ENCODE assay signal across 3 fruit fly cellular contexts in the genomic region with DNA sequence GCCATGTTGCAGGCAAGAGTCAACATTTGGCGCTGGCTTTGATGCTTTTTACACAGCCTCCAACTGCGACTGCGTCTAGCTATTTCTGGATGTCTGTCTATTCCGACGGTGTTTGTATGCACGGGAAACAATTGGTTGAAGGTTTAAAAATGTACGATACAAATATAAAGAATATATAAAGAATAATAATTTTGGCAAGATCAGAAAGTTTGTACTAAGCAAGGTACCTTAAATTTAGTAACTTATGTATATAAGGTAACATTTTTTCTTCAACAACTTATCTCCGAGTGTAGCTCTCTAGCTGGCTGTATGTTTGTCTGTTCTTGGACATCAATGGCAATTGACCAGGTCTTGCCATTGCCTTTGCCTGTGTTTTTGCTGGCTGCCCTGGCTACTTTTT.
TF ChIP-seq lines count a peak whose summit lies in the region.

No protein-coding gene starts in this region.

- no peak for TF ChIP-seq CTCF in whole organism, embryonic (GFP tag; optimal IDR thresholded peaks at IDR 0.05; lab: Kevin White, UChicago)

TF ChIP-seq in whole organism, embryonic, 481 proteins besides CTCF, POLR2A, EP300 and RAD21 (continues in another document):
- TF ChIP-seq CG15011 (GFP tag; optimal IDR thresholded peaks at IDR 0.05; lab: Kevin White, UChicago) (no peak), Nf-YC (tag; optimal IDR thresholded peaks at IDR 0.05; lab: Kevin White, UChicago) (no peak), CG4617 (GFP tag; optimal IDR thresholded peaks at IDR 0.05; lab: Kevin White, UChicago; ENCODE audit: borderline replicate concordance) (no peak), bsh (GFP tag; optimal IDR thresholded peaks at IDR 0.05; lab: Kevin White, UChicago) (peak; percentile 44 to 47), CG7271 (tag; optimal IDR thresholded peaks at IDR 0.05; lab: Kevin White, UChicago) (no peak), cwo (GFP tag; optimal IDR thresholded peaks at IDR 0.05; lab: Kevin White, UChicago) (no peak), Ssrp (tag; optimal IDR thresholded peaks at IDR 0.05; lab: Kevin White, UChicago) (no peak), Bteb2 (GFP tag; optimal IDR thresholded peaks at IDR 0.05; lab: Kevin White, UChicago) (no peak), onecut (GFP tag; IDR thresholded peaks at IDR 0.05; lab: Robert Waterston, UW) (no peak), Dll (GFP tag; IDR thresholded peaks at IDR 0.05; lab: Robert Waterston, UW; ENCODE audit: partially characterized antibody) (no peak), jing (GFP tag; optimal IDR thresholded peaks at IDR 0.05; lab: Kevin White, UChicago) (no peak), BtbVII (GFP tag; optimal IDR thresholded peaks at IDR 0.05; lab: Kevin White, UChicago) (no peak), Hr51 (GFP tag; optimal IDR thresholded peaks at IDR 0.05; lab: Kevin White, UChicago) (peak in 1 of 2 experiments; percentile 36), Dip2 (GFP tag; IDR thresholded peaks at IDR 0.05; lab: Robert Waterston, UW) (no peak), CG15696 (tag; optimal IDR thresholded peaks at IDR 0.05; lab: Kevin White, UChicago) (no peak), CG8924 (tag; optimal IDR thresholded peaks at IDR 0.05; lab: Kevin White, UChicago) (no peak), Fer1 (GFP tag; optimal IDR thresholded peaks at IDR 0.05; lab: Kevin White, UChicago) (no peak), Rx (GFP tag; IDR thresholded peaks at IDR 0.05; lab: Robert Waterston, UW) (no peak), Poxn (GFP tag; IDR thresholded peaks at IDR 0.05; lab: Robert Waterston, UW) (no peak), CG30020 (tag; optimal IDR thresholded peaks at IDR 0.05; lab: Kevin White, UChicago) (no peak), CG10979 (tag; optimal IDR thresholded peaks at IDR 0.05; lab: Kevin White, UChicago) (peak; percentile 42), peb (GFP tag; IDR thresholded peaks at IDR 0.05; lab: Robert Waterston, UW) (no peak), NC2α (GFP tag; optimal IDR thresholded peaks at IDR 0.05; lab: Kevin White, UChicago) (no peak), mirr (GFP tag; optimal IDR thresholded peaks at IDR 0.05; lab: Kevin White, UChicago) (no peak), sd (tag; optimal IDR thresholded peaks at IDR 0.05; lab: Kevin White, UChicago) (no peak), Mad (GFP tag; optimal IDR thresholded peaks at IDR 0.05; lab: Kevin White, UChicago) (no peak), Atf-2 (GFP tag; optimal IDR thresholded peaks at IDR 0.05; lab: Kevin White, UChicago) (no peak), pum (GFP tag; optimal IDR thresholded peaks at IDR 0.05; lab: Kevin White, UChicago) (no peak), corto (GFP tag; optimal IDR thresholded peaks at IDR 0.05; lab: Kevin White, UChicago) (no peak), CG2875 (GFP tag; optimal IDR thresholded peaks at IDR 0.05; lab: Kevin White, UChicago) (no peak)

TF ChIP-seq in whole organism, prepupa, 60 proteins besides CTCF, POLR2A, EP300 and RAD21 (continues in another document):
- TF ChIP-seq CG6854 (GFP tag; optimal IDR thresholded peaks at IDR 0.05; lab: Kevin White, UChicago) (no peak), CG6808 (GFP tag; optimal IDR thresholded peaks at IDR 0.05; lab: Kevin White, UChicago) (peak; percentile 38), eg (GFP tag; IDR thresholded peaks at IDR 0.05; lab: Robert Waterston, UW) (peak; percentile 87), net (GFP tag; optimal IDR thresholded peaks at IDR 0.05; lab: Kevin White, UChicago) (peak; percentile 58), CG31627 (GFP tag; optimal IDR thresholded peaks at IDR 0.05; lab: Kevin White, UChicago) (no peak), Ets21C (GFP tag; optimal IDR thresholded peaks at IDR 0.05; lab: Kevin White, UChicago) (no peak), Met (GFP tag; optimal IDR thresholded peaks at IDR 0.05; lab: Kevin White, UChicago) (no peak), dsx (GFP tag; optimal IDR thresholded peaks at IDR 0.05; lab: Kevin White, UChicago; ENCODE audit: poor library complexity, severe bottlenecking) (peak; percentile 31), fd85E (GFP tag; optimal IDR thresholded peaks at IDR 0.05; lab: Kevin White, UChicago) (no peak), achi (GFP tag; optimal IDR thresholded peaks at IDR 0.05; lab: Kevin White, UChicago) (peak; percentile 70), dac (GFP tag; optimal IDR thresholded peaks at IDR 0.05; lab: Kevin White, UChicago) (peak; percentile 71), CG32006 (GFP tag; optimal IDR thresholded peaks at IDR 0.05; lab: Kevin White, UChicago) (peak; percentile 91), Hr39 (GFP tag; optimal IDR thresholded peaks at IDR 0.05; lab: Kevin White, UChicago) (no peak), Eip75B (GFP tag; optimal IDR thresholded peaks at IDR 0.05; lab: Kevin White, UChicago) (peak; percentile 37), CG8632 (GFP tag; optimal IDR thresholded peaks at IDR 0.05; lab: Kevin White, UChicago) (no peak), svp (GFP tag; lab: Kevin White, UChicago) (no peak), CG15336 (GFP tag; IDR thresholded peaks at IDR 0.05; lab: Robert Waterston, UW) (peak; percentile 94), CG6163 (GFP tag; IDR thresholded peaks at IDR 0.05; lab: Robert Waterston, UW) (peak; percentile 87), CG16779 (tag; optimal IDR thresholded peaks at IDR 0.05; lab: Kevin White, UChicago) (peak; percentile 34), CG34406 (GFP tag; optimal IDR thresholded peaks at IDR 0.05; lab: Kevin White, UChicago) (no peak), Eip93F (GFP tag; optimal IDR thresholded peaks at IDR 0.05; lab: Kevin White, UChicago) (no peak), CG11902 (GFP tag; optimal IDR thresholded peaks at IDR 0.05; lab: Kevin White, UChicago) (no peak), Smox (GFP tag; optimal IDR thresholded peaks at IDR 0.05; lab: Kevin White, UChicago) (no peak), CG6792 (GFP tag; optimal IDR thresholded peaks at IDR 0.05; lab: Kevin White, UChicago) (peak; percentile 3), CG8119 (GFP tag; IDR thresholded peaks at IDR 0.05; lab: Robert Waterston, UW) (peak; percentile 90), pdm3 (GFP tag; optimal IDR thresholded peaks at IDR 0.05; lab: Kevin White, UChicago) (peak; percentile 48), OdsH (GFP tag; optimal IDR thresholded peaks at IDR 0.05; lab: Kevin White, UChicago) (peak; percentile 73), ss (GFP tag; optimal IDR thresholded peaks at IDR 0.05; lab: Kevin White, UChicago) (no peak), Hr4 (GFP tag; optimal IDR thresholded peaks at IDR 0.05; lab: Kevin White, UChicago) (peak; percentile 88), CG11294 (GFP tag; IDR thresholded peaks at IDR 0.05; lab: Robert Waterston, UW) (peak; percentile 55), CG9139 (GFP tag; optimal IDR thresholded peaks at IDR 0.05; lab: Kevin White, UChicago) (no peak), Ets96B (tag; optimal IDR thresholded peaks at IDR 0.05; lab: Kevin White, UChicago) (peak; percentile 56)

TF ChIP-seq in whole organism, pupa, 21 proteins besides CTCF, POLR2A, EP300 and RAD21:
- TF ChIP-seq CG17806 (tag; optimal IDR thresholded peaks at IDR 0.05; lab: Kevin White, UChicago) (peak; percentile 51), CG32121 (GFP tag; IDR thresholded peaks at IDR 0.05; lab: Robert Waterston, UW) (peak; percentile 88), CG34367 (tag; optimal IDR thresholded peaks at IDR 0.05; lab: Kevin White, UChicago) (no peak), CG10348 (GFP tag; IDR thresholded peaks at IDR 0.05; lab: Robert Waterston, UW) (peak; percentile 20; the same call in 1 of the 2 replicates), CG13204 (GFP tag; optimal IDR thresholded peaks at IDR 0.05; lab: Kevin White, UChicago) (no peak), Pif1B (GFP tag; optimal IDR thresholded peaks at IDR 0.05; lab: Kevin White, UChicago) (peak; percentile 66), Pif1A (GFP tag; optimal IDR thresholded peaks at IDR 0.05; lab: Kevin White, UChicago) (peak; percentile 56), CG9948 (tag; optimal IDR thresholded peaks at IDR 0.05; lab: Kevin White, UChicago) (peak; percentile 70), EcR (GFP tag; optimal IDR thresholded peaks at IDR 0.05; lab: Kevin White, UChicago) (no peak), CG8159 (tag; optimal IDR thresholded peaks at IDR 0.05; lab: Kevin White, UChicago) (peak; percentile 31), CG12605 (GFP tag; IDR thresholded peaks at IDR 0.05; lab: Robert Waterston, UW) (0 out of 2 replicates have a peak, but pooled peaks have one; percentile 25), Ets98B (GFP tag; IDR thresholded peaks at IDR 0.05; lab: Robert Waterston, UW) (peak; percentile 88), CG8301 (tag; optimal IDR thresholded peaks at IDR 0.05; lab: Kevin White, UChicago) (peak; percentile 89), CG14655 (GFP tag; optimal IDR thresholded peaks at IDR 0.05; lab: Kevin White, UChicago) (peak; percentile 89), Snoo (tag; optimal IDR thresholded peaks at IDR 0.05; lab: Kevin White, UChicago) (no peak), CG4496 (GFP tag; IDR thresholded peaks at IDR 0.05; lab: Robert Waterston, UW) (peak; percentile 87), D1 (tag; optimal IDR thresholded peaks at IDR 0.05; lab: Kevin White, UChicago) (peak; percentile 12), fd96Ca (GFP tag; IDR thresholded peaks at IDR 0.05; lab: Robert Waterston, UW) (peak; percentile 71; the same call in 2 of the 3 replicates), rn (GFP tag; IDR thresholded peaks at IDR 0.05; lab: Robert Waterston, UW) (peak; percentile 43), CG15710 (tag; optimal IDR thresholded peaks at IDR 0.05; lab: Kevin White, UChicago) (peak; percentile 29), gl (tag; optimal IDR thresholded peaks at IDR 0.05; lab: Kevin White, UChicago) (no peak)
